Fruit fly (Drosophila melanogaster): Measurements from ENCODE around the gene Drsl6.

The Drsl6 gene

dm6 chr3L:3377965-3378292 is 41.7 kb upstream of the Drsl6 start, which contains the start of gene Ids (continued):
- TF ChIP-seq Mrtf (GFP tag; IDR thresholded peaks at IDR 0.05) (0 out of 3 replicates have a peak, but pooled peaks have one; percentile 48), CG1603 (tag; optimal IDR thresholded peaks at IDR 0.05) (peak; percentile 27), Taf1 (GFP tag; IDR thresholded peaks at IDR 0.05) (peak; percentile 69; the same call in 1 of the 2 replicates), CG14667 (GFP tag; IDR thresholded peaks at IDR 0.05) (peak; percentile 66; the same call in 1 of the 2 replicates), CG31365 (tag; optimal IDR thresholded peaks at IDR 0.05) (no peak), Deaf1 (tag; optimal IDR thresholded peaks at IDR 0.05) (peak; percentile 23), crp (GFP tag; optimal IDR thresholded peaks at IDR 0.05) (peak in 1 of 2 experiments; percentile 15), E2f1 (GFP tag; IDR thresholded peaks at IDR 0.05) (peak; percentile 80), Ravus (GFP tag; IDR thresholded peaks at IDR 0.05) (peak; percentile 38), Gug (GFP tag; IDR thresholded peaks at IDR 0.05) (peak; percentile 30; the same call in 1 of the 4 replicates), chm (GFP tag; IDR thresholded peaks at IDR 0.05) (peak; percentile 79), CG4424 (GFP tag; optimal IDR thresholded peaks at IDR 0.05) (peak; percentile 67), CG1647 (GFP tag; optimal IDR thresholded peaks at IDR 0.05) (peak; percentile 10), CG8388 (GFP tag; optimal IDR thresholded peaks at IDR 0.05) (peak; percentile 67), az2 (GFP tag; optimal IDR thresholded peaks at IDR 0.05) (peak; percentile 68), insv (GFP tag; optimal IDR thresholded peaks at IDR 0.05) (no peak), CG11456 (GFP tag; IDR thresholded peaks at IDR 0.05) (peak; percentile 71; the same call in 2 of the 3 replicates), CG17612 (GFP tag; IDR thresholded peaks at IDR 0.05) (0 out of 2 replicates have a peak, but pooled peaks have one; percentile 32), aop (GFP tag; IDR thresholded peaks at IDR 0.05) (no peak), Camta (GFP tag; optimal IDR thresholded peaks at IDR 0.05) (peak; percentile 45), Dbx (GFP tag; IDR thresholded peaks at IDR 0.05) (peak; percentile 72; the same call in 2 of the 3 replicates), CG30403 (GFP tag; optimal IDR thresholded peaks at IDR 0.05) (peak; percentile 60), CG10462 (GFP tag; optimal IDR thresholded peaks at IDR 0.05) (peak; percentile 6), org-1 (GFP tag; optimal IDR thresholded peaks at IDR 0.05) (peak; percentile 58), CG8089 (GFP tag; optimal IDR thresholded peaks at IDR 0.05) (no peak), CG7271 (tag; optimal IDR thresholded peaks at IDR 0.05) (no peak), CG5953 (GFP tag; IDR thresholded peaks at IDR 0.05) (peak; percentile 70; the same call in 1 of the 2 replicates), chn (GFP tag; optimal IDR thresholded peaks at IDR 0.05) (peak; percentile 37), Hmx (GFP tag; optimal IDR thresholded peaks at IDR 0.05) (peak; percentile 3), CG9609 (GFP tag; optimal IDR thresholded peaks at IDR 0.05) (no peak), cas (GFP tag; IDR thresholded peaks at IDR 0.05) (peak; percentile 58; the same call in 1 of the 2 replicates), corto (GFP tag; optimal IDR thresholded peaks at IDR 0.05) (peak; percentile 42), ttk (GFP tag; IDR thresholded peaks at IDR 0.05) (peak; percentile 80), CG12104 (GFP tag; optimal IDR thresholded peaks at IDR 0.05) (peak; percentile 32), CG4360 (GFP tag; IDR thresholded peaks at IDR 0.05) (no peak), emc (GFP tag; optimal IDR thresholded peaks at IDR 0.05) (no peak), CG7987 (GFP tag; optimal IDR thresholded peaks at IDR 0.05) (no peak), unpg (GFP tag; optimal IDR thresholded peaks at IDR 0.05) (peak; percentile 74), br (optimal IDR thresholded peaks at IDR 0.05) (no peak), Abd-B (GFP tag; optimal IDR thresholded peaks at IDR 0.05) (peak; percentile 55), pita (GFP tag; optimal IDR thresholded peaks at IDR 0.05) (no peak), lov (optimal IDR thresholded peaks at IDR 0.05) (no peak), lov (GFP tag; IDR thresholded peaks at IDR 0.05) (peak; percentile 72; the same call in 1 of the 3 replicates), stc (GFP tag; IDR thresholded peaks at IDR 0.05) (peak; percentile 81), chif (GFP tag; optimal IDR thresholded peaks at IDR 0.05) (peak in 1 of 2 experiments; percentile 28), jumu (GFP tag; optimal IDR thresholded peaks at IDR 0.05) (no peak), hkb (optimal IDR thresholded peaks at IDR 0.05) (no peak), hkb (GFP tag; IDR thresholded peaks at IDR 0.05) (peak; percentile 75), kni (GFP tag; optimal IDR thresholded peaks at IDR 0.05) (no peak), D19A (tag; optimal IDR thresholded peaks at IDR 0.05) (peak; percentile 68), H2.0 (GFP tag; IDR thresholded peaks at IDR 0.05) (peak; percentile 57), TFAM (GFP tag; optimal IDR thresholded peaks at IDR 0.05) (no peak), Optix (GFP tag; IDR thresholded peaks at IDR 0.05) (no peak)

All from whole organism, embryonic.